Worm (Caenorhabditis elegans) whole organism, L4/young adult: Measurements from ENCODE around the gene T03G6.1.

Experiments used
- dao-5 ChIP-seq: sonication (generic microtip); optimal IDR thresholded peaks from 2 replicates; lab custom pipeline; 2016; ENCODE audit warnings: missing genotype, missing genetic modification characterization, moderate library complexity, missing compliant biosample characterization
- him-1 ChIP-seq: sonication (generic microtip); optimal IDR thresholded peaks from 2 replicates; lab custom pipeline; 2016; ENCODE audit warnings: missing genotype, missing genetic modification reagents, missing genetic modification characterization, missing compliant biosample characterization

ce11 chrX:2596605-2597004 lies 11.4 kb upstream of the T03G6.1 start:
- TF ChIP-seq him-1, result no peak
- TF ChIP-seq dao-5 (tag; lab: Kevin White, UChicago), result no peak
